Fruit fly (Drosophila melanogaster) whole organism, embryonic: ENCODE results near the gene SpdS.

Experiments
- ATbp ChIP-seq: fragments of 200-800 bp; sonication (Bioruptor generic); optimal IDR thresholded peaks from 2 replicates; lab custom pipeline; 2017; ENCODE audit warnings: missing biosample characterization, mild to moderate bottlenecking, missing genetic modification characterization, missing genetic modification reagents
- Asciz ChIP-seq: fragments of 200-800 bp; sonication (Bioruptor generic); optimal IDR thresholded peaks from 2 replicates; lab custom pipeline; 2017; ENCODE audit warnings: missing biosample characterization, mild to moderate bottlenecking, missing genetic modification characterization, missing genetic modification reagents
- Atf-2 ChIP-seq: fragments of 200-800 bp; sonication (Bioruptor generic); optimal IDR thresholded peaks from 2 replicates; lab custom pipeline; 2016; ENCODE audit warnings: missing biosample characterization, missing genetic modification characterization
- Bdp1 ChIP-seq: fragments of 200-800 bp; sonication (Bioruptor generic); optimal IDR thresholded peaks from 3 replicates; lab custom pipeline; 2016; ENCODE audit warnings: missing biosample characterization, missing genetic modification characterization
- Bgb ChIP-seq: fragments of 200-800 bp; sonication (Bioruptor generic); IDR thresholded peaks from 2 replicates; pipeline ENCODE4 v1.3.6; 2022; ENCODE audit warnings: missing biosample characterization, missing genetic modification characterization; ENCODE audit not compliant: partially characterized antibody
- C15 ChIP-seq: fragments of 200-800 bp; sonication (Bioruptor generic); IDR thresholded peaks from 3 replicates; pipeline ENCODE4 v1.3.6; 2022; ENCODE audit warnings: missing biosample characterization, missing genetic modification characterization
- CG1024 ChIP-seq: fragments of 200-800 bp; sonication (Bioruptor generic); IDR thresholded peaks from 2 replicates; pipeline ENCODE4 v1.3.6; 2022; ENCODE audit warnings: missing biosample characterization, missing genetic modification characterization
- CG11247 ChIP-seq: fragments of 200-800 bp; sonication (Bioruptor generic); IDR thresholded peaks from 2 replicates; pipeline ENCODE4 v1.3.6; 2022; ENCODE audit warnings: missing biosample characterization, missing genetic modification characterization
- CG12659 ChIP-seq: fragments of 200-800 bp; sonication (Bioruptor generic); optimal IDR thresholded peaks from 3 replicates; lab custom pipeline; 2017; ENCODE audit warnings: mild to moderate bottlenecking, missing biosample characterization, missing genetic modification reagents, missing genetic modification characterization
- CG12744 ChIP-seq: fragments of 200-800 bp; sonication (Bioruptor generic); optimal IDR thresholded peaks from 2 replicates; lab custom pipeline; 2016; ENCODE audit warnings: missing biosample characterization, missing genetic modification characterization
- CG13894 ChIP-seq: fragments of 200-800 bp; sonication (Bioruptor generic); optimal IDR thresholded peaks from 3 replicates; lab custom pipeline; 2018; ENCODE audit warnings: missing biosample characterization, mild to moderate bottlenecking, missing genetic modification characterization, moderate library complexity
- CG15269 ChIP-seq: fragments of 200-800 bp; sonication (Bioruptor generic); optimal IDR thresholded peaks from 2 replicates; lab custom pipeline; 2018; ENCODE audit warnings: missing biosample characterization, mild to moderate bottlenecking, missing genetic modification characterization, moderate library complexity
- CG15696 ChIP-seq: fragments of 200-800 bp; sonication (Bioruptor generic); optimal IDR thresholded peaks from 2 replicates; lab custom pipeline; 2019; ENCODE audit warnings: missing biosample characterization, mild to moderate bottlenecking, missing genetic modification characterization, moderate library complexity
- CG16815 ChIP-seq: fragments of 200-800 bp; sonication (Bioruptor generic); optimal IDR thresholded peaks from 3 replicates; lab custom pipeline; 2017; ENCODE audit warnings: missing biosample characterization, mild to moderate bottlenecking, missing genetic modification characterization
- CG17612 ChIP-seq: fragments of 200-800 bp; sonication (Bioruptor generic); IDR thresholded peaks from 2 replicates; pipeline ENCODE4 v1.3.6; 2022; ENCODE audit warnings: missing biosample characterization, missing genetic modification characterization
- CG17912 ChIP-seq: fragments of 200-800 bp; sonication (Bioruptor generic); optimal IDR thresholded peaks from 2 replicates; lab custom pipeline; 2018; ENCODE audit warnings: missing biosample characterization, mild to moderate bottlenecking, missing genetic modification characterization
- CG32767 ChIP-seq: fragments of 200-800 bp; sonication (Bioruptor generic); IDR thresholded peaks from 2 replicates; pipeline ENCODE4 v1.3.6; 2022; ENCODE audit warnings: missing biosample characterization, missing genetic modification characterization
- CG33213 ChIP-seq: fragments of 200-800 bp; sonication (Bioruptor generic); optimal IDR thresholded peaks from 3 replicates; lab custom pipeline; 2016; ENCODE audit warnings: missing biosample characterization, missing genetic modification characterization
- CG3726 ChIP-seq: fragments of 200-800 bp; sonication (Bioruptor generic); IDR thresholded peaks from 3 replicates; pipeline ENCODE4, ENCODE4 v1.3.6; 2022; ENCODE audit warnings: missing biosample characterization, missing genetic modification characterization
- CG42726 ChIP-seq: fragments of 200-800 bp; sonication (Bioruptor generic); IDR thresholded peaks from 2 replicates; pipeline ENCODE4 v1.3.6; 2022; ENCODE audit warnings: missing biosample characterization, missing genetic modification characterization; ENCODE audit not compliant: partially characterized antibody
- CG6683 ChIP-seq: fragments of 200-800 bp; sonication (Bioruptor generic); optimal IDR thresholded peaks from 2 replicates; lab custom pipeline; 2017; ENCODE audit warnings: missing biosample characterization, mild to moderate bottlenecking, missing genetic modification characterization, missing genetic modification reagents
- CG6765 ChIP-seq: fragments of 200-800 bp; sonication (Bioruptor generic); optimal IDR thresholded peaks from 3 replicates; lab custom pipeline; 2017; ENCODE audit warnings: missing biosample characterization, mild to moderate bottlenecking, missing genetic modification characterization
- CG6854 ChIP-seq: fragments of 200-800 bp; sonication (Bioruptor generic); optimal IDR thresholded peaks from 3 replicates; lab custom pipeline; 2017; ENCODE audit warnings: missing biosample characterization, mild to moderate bottlenecking, missing genetic modification characterization
- CG9932 ChIP-seq: fragments of 200-800 bp; sonication (Bioruptor generic); IDR thresholded peaks from 2 replicates; pipeline ENCODE4 v1.3.6; 2022; ENCODE audit warnings: missing biosample characterization, missing genetic modification characterization
- D19A ChIP-seq: fragments of 200-800 bp; optimal IDR thresholded peaks from 3 replicates; lab custom pipeline; 2019; ENCODE audit warnings: missing biosample characterization, mild to moderate bottlenecking, missing genetic modification characterization, moderate library complexity
- Dll ChIP-seq: fragments of 200-800 bp; sonication (Bioruptor generic); IDR thresholded peaks from 4 replicates; pipeline ENCODE4 v1.3.6; 2022; ENCODE audit warnings: missing biosample characterization, missing genetic modification characterization; ENCODE audit not compliant: partially characterized antibody
- E2f1 ChIP-seq: fragments of 200-800 bp; sonication (Bioruptor generic); IDR thresholded peaks from 2 replicates; pipeline ENCODE4 v1.3.6; 2022; ENCODE audit warnings: missing biosample characterization, missing genetic modification characterization
- E2f2 ChIP-seq: fragments of 200-800 bp; sonication (Bioruptor generic); IDR thresholded peaks from 2 replicates; pipeline ENCODE4 v1.3.6; 2022; ENCODE audit warnings: missing biosample characterization, missing genetic modification characterization
- ERR ChIP-seq: fragments of 200-800 bp; sonication (Bioruptor generic); optimal IDR thresholded peaks from 2 replicates; lab custom pipeline; 2016; ENCODE audit warnings: missing biosample characterization, missing genetic modification characterization
- HLHmδ ChIP-seq: fragments of 200-800 bp; sonication (Bioruptor generic); optimal IDR thresholded peaks from 2 replicates; lab custom pipeline; 2018; ENCODE audit warnings: missing biosample characterization, mild to moderate bottlenecking, missing genetic modification characterization, moderate library complexity
- Nf-YC ChIP-seq: fragments of 200-800 bp; optimal IDR thresholded peaks from 3 replicates; lab custom pipeline; 2019; ENCODE audit warnings: missing biosample characterization, mild to moderate bottlenecking, missing genetic modification characterization, moderate library complexity
- Pdp1 ChIP-seq, 2 experiments: fragments of 200-800 bp; sonication (Bioruptor generic); optimal IDR thresholded peaks; 3 replicates each; lab custom pipeline; 2016; ENCODE audit warnings: missing biosample characterization in 2 of 2, missing genetic modification characterization in 2 of 2, mild to moderate bottlenecking in 1 of 2, moderate library complexity in 1 of 2
- Rfx ChIP-seq: fragments of 200-800 bp; sonication (Bioruptor generic); IDR thresholded peaks from 2 replicates; pipeline ENCODE4 v1.3.6; 2022; ENCODE audit warnings: missing biosample characterization, missing genetic modification characterization
- az2 ChIP-seq: fragments of 200-800 bp; sonication (Bioruptor generic); optimal IDR thresholded peaks from 3 replicates; lab custom pipeline; 2016; ENCODE audit warnings: missing biosample characterization, missing genetic modification characterization
- croc ChIP-seq: fragments of 200-800 bp; sonication (Bioruptor generic); conservative IDR thresholded peaks from 3 replicates; pipeline ENCODE4 v1.3.6; 2022; ENCODE audit warnings: missing biosample characterization, missing genetic modification characterization
- crol ChIP-seq: fragments of 200-800 bp; sonication (Bioruptor generic); IDR thresholded peaks from 2 replicates; pipeline ENCODE4 v1.3.6; 2022; ENCODE audit warnings: missing biosample characterization, missing genetic modification characterization
- cwo ChIP-seq: fragments of 200-800 bp; sonication (Bioruptor generic); optimal IDR thresholded peaks from 3 replicates; lab custom pipeline; 2017; ENCODE audit warnings: missing biosample characterization, missing genetic modification characterization, mild to moderate bottlenecking, moderate library complexity, missing genetic modification reagents
- eve ChIP-seq, 2 experiments: fragments of >200 bp; optimal IDR thresholded peaks; 2 replicates each; lab custom pipeline; 2017; ENCODE audit warnings: missing biosample characterization in 2 of 2, missing genetic modification characterization in 2 of 2
- grau ChIP-seq: fragments of 200-800 bp; optimal IDR thresholded peaks from 3 replicates; lab custom pipeline; 2019; ENCODE audit warnings: missing biosample characterization, mild to moderate bottlenecking, missing genetic modification characterization, moderate library complexity
- hbn ChIP-seq: fragments of 200-800 bp; sonication (Bioruptor generic); IDR thresholded peaks from 2 replicates; pipeline ENCODE4 v1.3.6; 2022; ENCODE audit warnings: missing biosample characterization, missing genetic modification characterization; ENCODE audit not compliant: partially characterized antibody
- lbe ChIP-seq: fragments of 200-800 bp; sonication (Bioruptor generic); optimal IDR thresholded peaks from 2 replicates; lab custom pipeline; 2016; ENCODE audit warnings: missing biosample characterization, mild to moderate bottlenecking, missing genetic modification characterization
- luna ChIP-seq: fragments of 200-800 bp; sonication (Bioruptor generic); optimal IDR thresholded peaks from 2 replicates; lab custom pipeline; 2016; ENCODE audit warnings: missing biosample characterization, missing genetic modification characterization
- prd ChIP-seq, 3 experiments: fragments of >200 bp in 2 of 3; fragments of 200-800 bp in 1 of 3; sonication (Bioruptor generic) in 1 of 3; optimal IDR thresholded peaks in 2 of 3; IDR thresholded peaks in 1 of 3; 2 replicates in 2 of 3; 3 replicates in 1 of 3; pipeline versions ENCODE4 v1.3.6 to Lab custom; 2017 to 2022; ENCODE audit warnings: missing biosample characterization in 1 of 3, missing genetic modification characterization in 1 of 3
- slou ChIP-seq: fragments of 200-800 bp; sonication (Bioruptor generic); optimal IDR thresholded peaks from 3 replicates; lab custom pipeline; 2016; ENCODE audit warnings: missing biosample characterization, missing genetic modification characterization
- sr ChIP-seq: fragments of 200-800 bp; sonication (Bioruptor generic); IDR thresholded peaks from 3 replicates; pipeline ENCODE4 v1.3.6; 2022; ENCODE audit warnings: missing biosample characterization, missing genetic modification characterization
- tap ChIP-seq: fragments of 200-800 bp; optimal IDR thresholded peaks from 3 replicates; lab custom pipeline; 2019; ENCODE audit warnings: missing biosample characterization, mild to moderate bottlenecking, missing genetic modification characterization, moderate library complexity
- toy ChIP-seq: fragments of 200-800 bp; sonication (Bioruptor generic); IDR thresholded peaks from 2 replicates; pipeline ENCODE4 v1.3.6; 2022; ENCODE audit warnings: missing biosample characterization, missing genetic modification characterization
- trem ChIP-seq: fragments of 200-800 bp; optimal IDR thresholded peaks from 3 replicates; lab custom pipeline; 2019; ENCODE audit warnings: missing biosample characterization, mild to moderate bottlenecking, missing genetic modification characterization, moderate library complexity
- trh ChIP-seq: fragments of 200-800 bp; sonication (Bioruptor generic); optimal IDR thresholded peaks from 2 replicates; lab custom pipeline; 2016; ENCODE audit warnings: missing biosample characterization, missing genetic modification characterization
- tup ChIP-seq: fragments of 200-800 bp; sonication (Bioruptor generic); optimal IDR thresholded peaks from 2 replicates; lab custom pipeline; 2016; ENCODE audit warnings: missing biosample characterization, mild to moderate bottlenecking, missing genetic modification characterization, moderate library complexity

SpdS gene

DNA sequence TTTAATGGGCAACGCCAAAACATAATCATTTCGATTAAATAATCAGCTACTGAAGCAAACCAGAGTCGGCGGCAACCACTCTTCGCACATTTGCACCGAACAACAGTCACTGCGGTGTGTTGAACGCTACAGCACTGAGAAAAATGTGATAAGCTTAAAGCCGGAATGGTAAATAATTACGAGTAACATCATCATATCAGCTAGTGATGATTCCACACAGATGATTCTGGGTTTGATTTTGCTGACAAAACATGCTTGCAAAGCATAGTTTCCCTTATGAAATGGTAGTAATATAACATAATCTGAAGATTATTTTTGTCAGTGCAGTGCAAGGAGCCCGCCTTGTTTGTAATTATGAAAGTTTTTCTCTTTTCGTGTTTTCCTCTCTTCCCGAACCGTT, 33.3 kb upstream of the SpdS start (continued):
- TF ChIP-seq crol (GFP tag; lab: Robert Waterston, UW) (no peak), lbe (no peak), CG9932 (GFP tag; lab: Robert Waterston, UW) (no peak), ERR (no peak), CG11247 (GFP tag; lab: Robert Waterston, UW) (no peak), prd (optimal IDR thresholded peaks at IDR 0.05; lab: Kevin White, UChicago) (no peak), prd (GFP tag; IDR thresholded peaks at IDR 0.05; lab: Robert Waterston, UW) (peak; percentile 51; the same call in 1 of the 3 replicates), sr (GFP tag; lab: Robert Waterston, UW) (no peak), tup (GFP tag; lab: Kevin White, UChicago) (no peak), hbn (GFP tag; lab: Robert Waterston, UW) (no peak), CG16815 (GFP tag; lab: Kevin White, UChicago) (peak; percentile 40), Bgb (GFP tag; lab: Robert Waterston, UW) (no peak), CG12659 (peak; percentile 14), CG1024 (GFP tag; lab: Robert Waterston, UW) (0 out of 2 replicates have a peak, but pooled peaks have one; percentile 35), eve (GFP tag; optimal IDR thresholded peaks at IDR 0.05; lab: Kevin White, UChicago) (peak in 1 of 2 experiments; percentile 85), slou (GFP tag; lab: Kevin White, UChicago) (no peak), CG42726 (GFP tag; lab: Robert Waterston, UW) (no peak), CG17612 (GFP tag; lab: Robert Waterston, UW) (no peak), CG15269 (peak; percentile 13), ATbp (GFP tag; lab: Kevin White, UChicago) (peak; percentile 46), E2f1 (GFP tag; lab: Robert Waterston, UW) (peak; percentile 42; the same call in 1 of the 2 replicates), tap (tag; lab: Kevin White, UChicago) (peak; percentile 38), az2 (peak; percentile 59), croc (no peak), CG15696 (peak; percentile 12), Dll (GFP tag; lab: Robert Waterston, UW) (no peak), CG6854 (GFP tag; lab: Kevin White, UChicago) (no peak), CG3726 (GFP tag; lab: Robert Waterston, UW) (no peak), Asciz (peak; percentile 53), trem (tag; lab: Kevin White, UChicago) (peak; percentile 35), CG12744 (no peak), cwo (GFP tag; lab: Kevin White, UChicago) (no peak), Rfx (GFP tag; lab: Robert Waterston, UW) (no peak), CG33213 (no peak), D19A (peak; percentile 54), grau (peak; percentile 63), toy (no peak), CG6765 (GFP tag; lab: Kevin White, UChicago) (no peak), CG17912 (GFP tag; lab: Kevin White, UChicago) (no peak), E2f2 (GFP tag; lab: Robert Waterston, UW) (no peak), HLHmδ (no peak), CG13894 (tag; lab: Kevin White, UChicago) (no peak), trh (GFP tag; lab: Kevin White, UChicago) (no peak), Nf-YC (tag; lab: Kevin White, UChicago) (no peak), luna (GFP tag; lab: Kevin White, UChicago) (no peak), Bdp1 (GFP tag; lab: Kevin White, UChicago) (no peak), CG32767 (GFP tag; lab: Robert Waterston, UW) (no peak), C15 (GFP tag; lab: Robert Waterston, UW) (no peak), Atf-2 (GFP tag; lab: Kevin White, UChicago) (peak; percentile 53), Pdp1 (GFP tag; optimal IDR thresholded peaks at IDR 0.05; lab: Kevin White, UChicago) (peak in 1 of 2 experiments; percentile 32), CG6683 (GFP tag; lab: Kevin White, UChicago) (no peak)
